Fruit fly (Drosophila melanogaster) Kc167 (cell line): ENCODE results near the gene trk.

Experiments
- Myc ChIP-seq: fragments of >200 bp; optimal IDR thresholded peaks from 2 replicates; lab custom pipeline; 2017; ENCODE audit warnings: missing external identifiers
- Sin3A ChIP-seq: fragments of >200 bp; optimal IDR thresholded peaks from 2 replicates; lab custom pipeline; 2018; ENCODE audit warnings: missing external identifiers
- h ChIP-seq: fragments of >200 bp; optimal IDR thresholded peaks from 3 replicates; lab custom pipeline; 2018; ENCODE audit warnings: missing external identifiers
- insv ChIP-seq: fragments of >200 bp; optimal IDR thresholded peaks from 3 replicates; lab custom pipeline; 2018; ENCODE audit warnings: missing external identifiers
- psq ChIP-seq: fragments of >200 bp; optimal IDR thresholded peaks from 2 replicates; lab custom pipeline; 2017; ENCODE audit warnings: missing external identifiers
- ttk ChIP-seq: sonication (Bioruptor generic); optimal IDR thresholded peaks from 2 replicates; lab custom pipeline; 2017; ENCODE audit warnings: missing external identifiers

The trk gene

dm6 chr2L:10301918-10302317 lies 29.8 kb upstream of the trk start, which contains the start of gene CG13138:
Gene CG13138, minus strand, starts transcription at chr2L:10302018.
- TF ChIP-seq insv (lab: Kevin White, UChicago): no peak
- no peak for TF ChIP-seq Sin3A (lab: Kevin White, UChicago)
- TF ChIP-seq ttk (lab: Kevin White, UChicago): no peak
- no peak for TF ChIP-seq h (lab: Kevin White, UChicago)

- TF ChIP-seq Sin3A (lab: Kevin White, UChicago): no peak
Measured at dm6 chr2L:10299810-10300147, 27.7 kb upstream of the trk start, which contains the start of gene CYLD. Gene CYLD, minus strand, starts transcription at chr2L:10299847.

dm6 chr2L:10299077-10299809 lies 27.1 kb upstream of the trk start:
- TF ChIP-seq psq (lab: Kevin White, UChicago) (no peak), Sin3A (lab: Kevin White, UChicago) (no peak), Myc (lab: Kevin White, UChicago) (no peak), h (lab: Kevin White, UChicago) (no peak), insv (lab: Kevin White, UChicago) (no peak), ttk (lab: Kevin White, UChicago) (no peak)

dm6 chr2L:10298306-10298705 lies 26.2 kb upstream of the trk start:
- TF ChIP-seq Sin3A (lab: Kevin White, UChicago) (no peak), insv (lab: Kevin White, UChicago) (no peak), ttk (lab: Kevin White, UChicago) (no peak), Myc (lab: Kevin White, UChicago) (no peak), psq (lab: Kevin White, UChicago) (no peak), h (lab: Kevin White, UChicago) (no peak)

- no peak for TF ChIP-seq ttk (lab: Kevin White, UChicago)
Measured at dm6 chr2L:10294798-10295669, 22.9 kb upstream of the trk start, which contains the start of gene Hand. Gene Hand, minus strand, starts transcription at chr2L:10295385.

- TF ChIP-seq insv (lab: Kevin White, UChicago) (no peak), h (lab: Kevin White, UChicago) (no peak), ttk (lab: Kevin White, UChicago) (no peak), Myc (lab: Kevin White, UChicago) (no peak)
Measured at dm6 chr2L:10292066-10292560, 20.0 kb upstream of the trk start, which contains the start of gene Ufd4. Gene Ufd4, minus strand, starts transcription at chr2L:10292365.

- TF ChIP-seq psq (lab: Kevin White, UChicago) (no peak), h (lab: Kevin White, UChicago) (no peak), insv (lab: Kevin White, UChicago) (no peak), ttk (lab: Kevin White, UChicago) (no peak), Sin3A (lab: Kevin White, UChicago) (no peak), Myc (lab: Kevin White, UChicago) (no peak)
Measured at dm6 chr2L:10291276-10291675, 19.2 kb upstream of the trk start.

dm6 chr2L:10280772-10281171 lies 8.6 kb upstream of the trk start, which contains the start of gene CG34043:
Gene CG34043, minus strand, starts transcription at chr2L:10280872.
- TF ChIP-seq h (lab: Kevin White, UChicago) (no peak), psq (lab: Kevin White, UChicago) (no peak), ttk (lab: Kevin White, UChicago) (no peak), Myc (lab: Kevin White, UChicago) (no peak), insv (lab: Kevin White, UChicago) (no peak), Sin3A (lab: Kevin White, UChicago) (no peak)

- TF ChIP-seq Myc (lab: Kevin White, UChicago) (no peak), ttk (lab: Kevin White, UChicago) (no peak), psq (lab: Kevin White, UChicago) (no peak), Sin3A (lab: Kevin White, UChicago) (no peak), h (lab: Kevin White, UChicago) (no peak), insv (lab: Kevin White, UChicago) (no peak)
Measured at dm6 chr2L:10278658-10279057, 6.5 kb upstream of the trk start, which contains the start of gene Utx. Gene Utx, minus strand, starts transcription at chr2L:10278811.

- TF ChIP-seq insv (lab: Kevin White, UChicago) (no peak), Sin3A (lab: Kevin White, UChicago) (no peak), psq (lab: Kevin White, UChicago) (no peak), h (lab: Kevin White, UChicago) (no peak), Myc (lab: Kevin White, UChicago) (no peak), ttk (lab: Kevin White, UChicago) (no peak)
Measured at dm6 chr2L:10277362-10277761, 5.2 kb upstream of the trk start.

dm6 chr2L:10276846-10277245 lies 4.7 kb upstream of the trk start:
- TF ChIP-seq ttk (lab: Kevin White, UChicago): no peak
- TF ChIP-seq insv (lab: Kevin White, UChicago): no peak
- no peak for TF ChIP-seq psq (lab: Kevin White, UChicago)
- TF ChIP-seq h (lab: Kevin White, UChicago): no peak
- TF ChIP-seq Sin3A (lab: Kevin White, UChicago): no peak
- no peak for TF ChIP-seq Myc (lab: Kevin White, UChicago)
